Fruit fly (Drosophila melanogaster) whole organism, embryonic: ENCODE measurements around the gene CG42268.

Experiments
- Atf6 ChIP-seq: fragments of 200-800 bp; sonication (Bioruptor generic); IDR thresholded peaks from 2 replicates; pipeline ENCODE4 v1.3.6; 2022; ENCODE audit warnings: missing biosample characterization, missing genetic modification characterization
- B-H2 ChIP-seq: fragments of 200-800 bp; sonication (Bioruptor generic); optimal IDR thresholded peaks from 2 replicates; lab custom pipeline; 2018; ENCODE audit warnings: missing biosample characterization, mild to moderate bottlenecking, missing genetic modification characterization
- Bgb ChIP-seq: fragments of 200-800 bp; sonication (Bioruptor generic); IDR thresholded peaks from 2 replicates; pipeline ENCODE4 v1.3.6; 2022; ENCODE audit warnings: missing biosample characterization, missing genetic modification characterization; ENCODE audit not compliant: partially characterized antibody
- Blimp-1 ChIP-seq: fragments of 200-800 bp; sonication (Bioruptor generic); optimal IDR thresholded peaks from 3 replicates; lab custom pipeline; 2018; ENCODE audit warnings: missing biosample characterization, missing genetic modification characterization, mild to moderate bottlenecking, moderate library complexity, missing genetic modification reagents
- CG12071 ChIP-seq: fragments of 200-800 bp; sonication (Bioruptor generic); optimal IDR thresholded peaks from 3 replicates; lab custom pipeline; 2018; ENCODE audit warnings: missing biosample characterization, mild to moderate bottlenecking, missing genetic modification characterization
- CG12219 ChIP-seq: fragments of 200-800 bp; sonication (Bioruptor generic); optimal IDR thresholded peaks from 3 replicates; lab custom pipeline; 2018; ENCODE audit warnings: missing biosample characterization, mild to moderate bottlenecking, missing genetic modification characterization
- CG12391 ChIP-seq: fragments of 200-800 bp; sonication (Bioruptor generic); optimal IDR thresholded peaks from 3 replicates; lab custom pipeline; 2018; ENCODE audit warnings: missing biosample characterization, mild to moderate bottlenecking, missing genetic modification characterization, moderate library complexity
- CG13287 ChIP-seq: fragments of 200-800 bp; sonication (Bioruptor generic); IDR thresholded peaks from 2 replicates; pipeline ENCODE4 v1.3.6; 2022; ENCODE audit warnings: missing biosample characterization, missing genetic modification characterization; ENCODE audit not compliant: partially characterized antibody
- CG14050 ChIP-seq: fragments of 200-800 bp; sonication (Bioruptor generic); IDR thresholded peaks from 3 replicates; pipeline ENCODE4 v1.3.6; 2022; ENCODE audit warnings: missing biosample characterization, missing genetic modification characterization
- CG15514 ChIP-seq: fragments of 200-800 bp; sonication (Bioruptor generic); optimal IDR thresholded peaks from 3 replicates; lab custom pipeline; 2017; ENCODE audit warnings: missing biosample characterization, missing genetic modification characterization, mild to moderate bottlenecking, moderate library complexity, missing genetic modification reagents
- CG16779 ChIP-seq: fragments of 200-800 bp; sonication (Bioruptor generic); IDR thresholded peaks from 2 replicates; pipeline ENCODE4 v1.3.6; 2022; ENCODE audit warnings: missing biosample characterization, missing genetic modification characterization
- CG18599 ChIP-seq: fragments of 200-800 bp; sonication (Bioruptor generic); optimal IDR thresholded peaks from 3 replicates; lab custom pipeline; 2017; ENCODE audit warnings: missing biosample characterization, missing genetic modification characterization, mild to moderate bottlenecking, moderate library complexity, missing genetic modification reagents
- CG2120 ChIP-seq: fragments of 200-800 bp; sonication (Bioruptor generic); optimal IDR thresholded peaks from 3 replicates; lab custom pipeline; 2016; ENCODE audit warnings: missing biosample characterization, missing genetic modification characterization
- CG31365 ChIP-seq: fragments of 200-800 bp; sonication (Bioruptor generic); optimal IDR thresholded peaks from 2 replicates; lab custom pipeline; 2018; ENCODE audit warnings: missing biosample characterization, mild to moderate bottlenecking, missing genetic modification characterization
- CG3163 ChIP-seq: fragments of 200-800 bp; sonication (Bioruptor generic); optimal IDR thresholded peaks from 3 replicates; lab custom pipeline; 2016; ENCODE audit warnings: missing biosample characterization, missing genetic modification characterization
- CG33557 ChIP-seq: fragments of 200-800 bp; sonication (Bioruptor generic); optimal IDR thresholded peaks from 2 replicates; lab custom pipeline; 2019; ENCODE audit warnings: missing biosample characterization, mild to moderate bottlenecking, missing genetic modification characterization, moderate library complexity
- CG4282 ChIP-seq: fragments of 200-800 bp; sonication (Bioruptor generic); optimal IDR thresholded peaks from 2 replicates; lab custom pipeline; 2016; ENCODE audit warnings: missing biosample characterization, missing genetic modification characterization
- CG8089 ChIP-seq: fragments of 200-800 bp; sonication (Bioruptor generic); optimal IDR thresholded peaks from 3 replicates; lab custom pipeline; 2016; ENCODE audit warnings: missing biosample characterization, missing genetic modification characterization
- CTCF ChIP-seq: fragments of 200-800 bp; sonication (Bioruptor generic); optimal IDR thresholded peaks from 2 replicates; lab custom pipeline; 2017; ENCODE audit warnings: missing biosample characterization, mild to moderate bottlenecking, missing genetic modification characterization, moderate library complexity
- Camta ChIP-seq: fragments of 200-800 bp; sonication (Bioruptor generic); optimal IDR thresholded peaks from 2 replicates; lab custom pipeline; 2016; ENCODE audit warnings: missing biosample characterization, missing genetic modification characterization
- CrebB ChIP-seq: fragments of 200-800 bp; sonication (Bioruptor generic); optimal IDR thresholded peaks from 3 replicates; lab custom pipeline; 2018; ENCODE audit warnings: missing biosample characterization, mild to moderate bottlenecking, missing genetic modification characterization
- Dp ChIP-seq: fragments of 200-800 bp; sonication (Bioruptor generic); optimal IDR thresholded peaks from 2 replicates; lab custom pipeline; 2018; ENCODE audit warnings: missing biosample characterization, mild to moderate bottlenecking, missing genetic modification characterization, moderate library complexity
- Elba2 ChIP-seq: fragments of 200-800 bp; sonication (Bioruptor generic); optimal IDR thresholded peaks from 3 replicates; lab custom pipeline; 2016; ENCODE audit warnings: missing biosample characterization, missing genetic modification characterization
- Ets65A ChIP-seq: fragments of 200-800 bp; sonication (Bioruptor generic); peaks from one replicate; lab custom pipeline; 2016; ENCODE audit warnings: missing biosample characterization, missing genetic modification characterization
- Hmr ChIP-seq: fragments of 200-800 bp; sonication (Bioruptor generic); optimal IDR thresholded peaks from 3 replicates; lab custom pipeline; 2017; ENCODE audit warnings: mild to moderate bottlenecking, missing biosample characterization, missing genetic modification reagents, missing genetic modification characterization
- Mes4 ChIP-seq: fragments of 200-800 bp; sonication (Bioruptor generic); optimal IDR thresholded peaks from 2 replicates; lab custom pipeline; 2016; ENCODE audit warnings: missing biosample characterization, missing genetic modification characterization
- NfI ChIP-seq: fragments of 200-800 bp; sonication (Bioruptor generic); optimal IDR thresholded peaks from 3 replicates; lab custom pipeline; 2018; ENCODE audit warnings: missing biosample characterization, mild to moderate bottlenecking, missing genetic modification characterization, moderate library complexity
- ara ChIP-seq: fragments of 200-800 bp; sonication (Bioruptor generic); IDR thresholded peaks from 2 replicates; pipeline ENCODE4 v1.3.6; 2022; ENCODE audit warnings: missing biosample characterization, missing genetic modification characterization
- caup ChIP-seq: fragments of 200-800 bp; sonication (Bioruptor generic); optimal IDR thresholded peaks from 3 replicates; lab custom pipeline; 2017; ENCODE audit warnings: missing biosample characterization, mild to moderate bottlenecking, missing genetic modification characterization, moderate library complexity; ENCODE audit not compliant: severe bottlenecking
- chinmo ChIP-seq: fragments of 200-800 bp; sonication (Bioruptor generic); IDR thresholded peaks from 4 replicates; pipeline ENCODE4 v1.3.6; 2022; ENCODE audit warnings: missing biosample characterization, missing genetic modification characterization; ENCODE audit not compliant: partially characterized antibody
- cwo ChIP-seq: fragments of 200-800 bp; sonication (Bioruptor generic); optimal IDR thresholded peaks from 3 replicates; lab custom pipeline; 2017; ENCODE audit warnings: missing biosample characterization, missing genetic modification characterization, mild to moderate bottlenecking, moderate library complexity, missing genetic modification reagents
- dpn ChIP-seq, 2 experiments: fragments of 200-800 bp; sonication (Bioruptor generic); optimal IDR thresholded peaks; 3 replicates each; lab custom pipeline; 2016; ENCODE audit warnings: missing biosample characterization in 2 of 2, missing genetic modification characterization in 2 of 2
- dysf ChIP-seq: fragments of 200-800 bp; sonication (Bioruptor generic); IDR thresholded peaks from 3 replicates; pipeline ENCODE4 v1.3.6; 2022; ENCODE audit warnings: missing biosample characterization, missing genetic modification characterization
- exex ChIP-seq: fragments of 200-800 bp; sonication (Bioruptor generic); optimal IDR thresholded peaks from 4 replicates; lab custom pipeline; 2018; ENCODE audit warnings: missing biosample characterization, mild to moderate bottlenecking, missing genetic modification characterization, moderate library complexity
- hkb ChIP-seq, 2 experiments: fragments of 200-800 bp in 1 of 2; fragments of >200 bp in 1 of 2; sonication (Bioruptor generic) in 1 of 2; IDR thresholded peaks in 1 of 2; optimal IDR thresholded peaks in 1 of 2; 2 replicates each; pipeline versions ENCODE4 v1.3.6 to Lab custom; 2017 to 2022; ENCODE audit warnings: missing biosample characterization in 1 of 2, missing genetic modification characterization in 1 of 2
- kay ChIP-seq: fragments of 200-800 bp; sonication (Bioruptor generic); optimal IDR thresholded peaks from 2 replicates; lab custom pipeline; 2016; ENCODE audit warnings: missing biosample characterization, missing genetic modification characterization
- knrl ChIP-seq: fragments of 200-800 bp; sonication (Bioruptor generic); IDR thresholded peaks from 3 replicates; pipeline ENCODE4 v1.3.6; 2022; ENCODE audit warnings: missing biosample characterization, missing genetic modification characterization; ENCODE audit not compliant: partially characterized antibody
- lab ChIP-seq: fragments of 200-800 bp; sonication (Bioruptor generic); optimal IDR thresholded peaks from 3 replicates; lab custom pipeline; 2017; ENCODE audit warnings: missing biosample characterization, missing genetic modification characterization, mild to moderate bottlenecking, moderate library complexity, missing genetic modification reagents
- nau ChIP-seq: fragments of 200-800 bp; sonication (Bioruptor generic); optimal IDR thresholded peaks from 3 replicates; lab custom pipeline; 2017; ENCODE audit warnings: missing biosample characterization, mild to moderate bottlenecking, missing genetic modification characterization, missing genetic modification reagents
- odd ChIP-seq: fragments of 200-800 bp; sonication (Bioruptor generic); optimal IDR thresholded peaks from 2 replicates; lab custom pipeline; 2017; ENCODE audit warnings: missing biosample characterization, mild to moderate bottlenecking, missing genetic modification characterization
- onecut ChIP-seq: fragments of 200-800 bp; sonication (Bioruptor generic); IDR thresholded peaks from 2 replicates; pipeline ENCODE4 v1.3.6; 2022; ENCODE audit warnings: missing biosample characterization, missing genetic modification characterization
- otp ChIP-seq: fragments of 200-800 bp; sonication (Bioruptor generic); IDR thresholded peaks from 3 replicates; pipeline ENCODE4, ENCODE4 v1.3.6; 2022; ENCODE audit warnings: missing biosample characterization, missing genetic modification characterization
- pfk ChIP-seq: fragments of 200-800 bp; sonication (Bioruptor generic); optimal IDR thresholded peaks from 2 replicates; lab custom pipeline; 2018; ENCODE audit warnings: missing biosample characterization, mild to moderate bottlenecking, missing genetic modification characterization, moderate library complexity
- so ChIP-seq: fragments of 200-800 bp; sonication (Bioruptor generic); IDR thresholded peaks from 3 replicates; pipeline ENCODE4 v1.3.6; 2022; ENCODE audit warnings: missing biosample characterization, missing genetic modification characterization
- sug ChIP-seq: fragments of 200-800 bp; optimal IDR thresholded peaks from 2 replicates; lab custom pipeline; 2019; ENCODE audit warnings: missing biosample characterization, mild to moderate bottlenecking, missing genetic modification characterization, moderate library complexity
- vfl ChIP-seq: fragments of 200-800 bp; sonication (Bioruptor generic); optimal IDR thresholded peaks from 2 replicates; lab custom pipeline; 2016; ENCODE audit warnings: missing biosample characterization, missing genetic modification characterization
- vvl ChIP-seq: fragments of 200-800 bp; sonication (Bioruptor generic); IDR thresholded peaks from 2 replicates; pipeline ENCODE4 v1.3.6; 2022; ENCODE audit warnings: missing biosample characterization, missing genetic modification characterization
- wek ChIP-seq: fragments of 200-800 bp; sonication (Bioruptor generic); optimal IDR thresholded peaks from 3 replicates; lab custom pipeline; 2018; ENCODE audit warnings: missing biosample characterization, mild to moderate bottlenecking, missing genetic modification characterization, moderate library complexity

CG42268 gene

DNA sequence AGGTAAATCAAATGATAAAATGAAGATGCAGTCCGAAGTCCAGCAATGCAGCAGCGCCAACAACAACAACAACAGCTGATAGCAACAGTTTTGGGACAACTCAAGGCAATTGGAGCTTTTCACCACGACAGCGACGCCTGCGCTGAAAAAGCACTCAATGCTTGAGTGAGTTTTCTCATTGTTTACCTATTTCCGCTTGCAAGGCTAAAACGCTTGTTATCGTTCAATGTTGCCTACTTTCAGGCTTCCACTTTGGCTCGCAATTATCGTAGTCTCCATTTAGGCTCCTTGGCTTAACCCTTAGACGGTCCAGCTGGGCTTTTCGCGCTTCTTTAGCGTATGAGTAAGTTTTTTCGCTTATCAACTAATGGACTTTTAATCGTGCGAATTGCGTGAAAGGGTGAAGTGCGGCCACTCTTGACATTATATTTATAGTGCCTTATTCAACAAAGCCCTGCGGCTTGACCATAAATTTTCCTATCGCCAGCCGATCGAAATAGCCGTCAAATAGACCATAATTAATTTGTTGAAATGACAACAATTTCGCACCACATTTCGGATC lies 1.9 kb upstream of the CG42268 start (continued):
- TF ChIP-seq exex (tag; lab: Kevin White, UChicago) (peak; percentile 100), Bgb (GFP tag; lab: Robert Waterston, UW) (peak; percentile 56; the same call in 1 of the 2 replicates), odd (GFP tag; lab: Kevin White, UChicago) (peak; percentile 37), kay (GFP tag; lab: Kevin White, UChicago) (peak; percentile 4), CG13287 (GFP tag; lab: Robert Waterston, UW) (peak; percentile 24; the same call in 1 of the 2 replicates), Dp (peak; percentile 8), Blimp-1 (GFP tag; lab: Kevin White, UChicago) (no peak), dysf (GFP tag; lab: Robert Waterston, UW) (0 out of 3 replicates have a peak, but pooled peaks have one; percentile 12), Ets65A (GFP tag; lab: Kevin White, UChicago) (no peak), ara (0 out of 2 replicates have a peak, but pooled peaks have one; percentile 5), CG33557 (GFP tag; lab: Kevin White, UChicago) (no peak), CTCF (GFP tag; lab: Kevin White, UChicago) (peak; percentile 43), otp (GFP tag; lab: Robert Waterston, UW) (no peak), caup (GFP tag; lab: Kevin White, UChicago) (peak; percentile 45), CG2120 (no peak), dpn (GFP tag; optimal IDR thresholded peaks at IDR 0.05; lab: Kevin White, UChicago) (peak in 1 of 2 experiments; percentile 17), CG8089 (GFP tag; lab: Kevin White, UChicago) (no peak), CG12391 (tag; lab: Kevin White, UChicago) (peak; percentile 7), CG4282 (no peak), CG31365 (tag; lab: Kevin White, UChicago) (peak; percentile 24), CG16779 (GFP tag; lab: Robert Waterston, UW) (no peak), so (GFP tag; lab: Robert Waterston, UW) (peak; percentile 48; the same call in 1 of the 3 replicates), pfk (GFP tag; lab: Kevin White, UChicago) (no peak), chinmo (GFP tag; lab: Robert Waterston, UW) (peak; percentile 82; the same call in 2 of the 4 replicates), NfI (GFP tag; lab: Kevin White, UChicago) (peak; percentile 32), Atf6 (GFP tag; lab: Robert Waterston, UW) (peak; percentile 35; the same call in 1 of the 2 replicates), CG15514 (GFP tag; lab: Kevin White, UChicago) (peak; percentile 3), CG12219 (peak; percentile 30), cwo (GFP tag; lab: Kevin White, UChicago) (peak; percentile 8), CG3163 (GFP tag; lab: Kevin White, UChicago) (peak; percentile 64), CG14050 (GFP tag; lab: Robert Waterston, UW) (no peak), Mes4 (GFP tag; lab: Kevin White, UChicago) (peak; percentile 26), lab (peak; percentile 80), Camta (GFP tag; lab: Kevin White, UChicago) (peak; percentile 3), nau (peak; percentile 29), wek (peak; percentile 12), CG18599 (no peak), sug (peak; percentile 30), B-H2 (GFP tag; lab: Kevin White, UChicago) (no peak), knrl (GFP tag; lab: Robert Waterston, UW) (0 out of 3 replicates have a peak, but pooled peaks have one; percentile 33), onecut (GFP tag; lab: Robert Waterston, UW) (peak; percentile 21; the same call in 1 of the 2 replicates), Elba2 (GFP tag; lab: Kevin White, UChicago) (no peak), vfl (GFP tag; lab: Kevin White, UChicago) (no peak), vvl (GFP tag; lab: Robert Waterston, UW) (0 out of 2 replicates have a peak, but pooled peaks have one; percentile 41), CG12071 (peak; percentile 45), Hmr (GFP tag; lab: Kevin White, UChicago) (peak; percentile 39), CrebB (tag; lab: Kevin White, UChicago) (peak; percentile 31), hkb (optimal IDR thresholded peaks at IDR 0.05; lab: Kevin White, UChicago) (no peak), hkb (GFP tag; IDR thresholded peaks at IDR 0.05; lab: Robert Waterston, UW) (peak; percentile 24; the same call in 1 of the 2 replicates)
